Fruit fly (Drosophila melanogaster) whole organism, wandering third instar larva: ENCODE results near the gene CG9664.

Source experiments
- ey ChIP-seq: fragments of 200-800 bp; sonication (Bioruptor generic); optimal IDR thresholded peaks from 2 replicates; lab custom pipeline; 2016; ENCODE audit warnings: missing biosample characterization, missing genetic modification characterization
- pan ChIP-seq: fragments of >200 bp; optimal IDR thresholded peaks from 2 replicates; lab custom pipeline; 2017

- TF ChIP-seq ey (GFP tag; lab: Kevin White, UChicago) = no peak
- TF ChIP-seq pan = no peak
Observed at dm6 chr2L:3308529-3309272, 14.2 kb upstream of the CG9664 start, which contains the start of gene CG15406.
